Fruit fly (Drosophila melanogaster): ENCODE results near the gene alt.

Gene alt

dm6 chr3R:17703691-17704537, 21.6 kb upstream of the alt start (continued):
- TF ChIP-seq Vsx1 (GFP tag; optimal IDR thresholded peaks at IDR 0.05) (peak; percentile 98), crc (GFP tag; optimal IDR thresholded peaks at IDR 0.05) (peak; percentile 99), Chrac-16 (GFP tag; optimal IDR thresholded peaks at IDR 0.05) (peak; percentile 99), Hr3 (GFP tag; optimal IDR thresholded peaks at IDR 0.05) (peak; percentile 99), zf30C (GFP tag; optimal IDR thresholded peaks at IDR 0.05) (peak; percentile 89), Doc3 (GFP tag; IDR thresholded peaks at IDR 0.05; ENCODE audit: partially characterized antibody) (no peak), CG3163 (GFP tag; optimal IDR thresholded peaks at IDR 0.05) (peak; percentile 93), CG11398 (GFP tag; optimal IDR thresholded peaks at IDR 0.05) (peak; percentile 98), Hmx (GFP tag; optimal IDR thresholded peaks at IDR 0.05) (peak; percentile 94), sens-2 (GFP tag; IDR thresholded peaks at IDR 0.05) (peak; percentile 98), CG33213 (GFP tag; optimal IDR thresholded peaks at IDR 0.05) (peak; percentile 99), vvl (GFP tag; IDR thresholded peaks at IDR 0.05) (peak; percentile 99), esg (GFP tag; conservative IDR thresholded peaks at IDR 0.05) (peak; percentile 99), row (GFP tag; IDR thresholded peaks at IDR 0.05) (peak; percentile 99), ken (GFP tag; IDR thresholded peaks at IDR 0.05) (peak; percentile 99), CG1024 (GFP tag; IDR thresholded peaks at IDR 0.05) (peak; percentile 97), CG18262 (tag; optimal IDR thresholded peaks at IDR 0.05) (peak; percentile 99), lilli (GFP tag; optimal IDR thresholded peaks at IDR 0.05) (peak; percentile 99), Sox102F (GFP tag; optimal IDR thresholded peaks at IDR 0.05) (peak; percentile 99), Hr39 (optimal IDR thresholded peaks at IDR 0.05) (no peak), CG9215 (GFP tag; IDR thresholded peaks at IDR 0.05) (peak; percentile 97), Med (GFP tag) (peak; percentile 100), CG4328 (GFP tag; optimal IDR thresholded peaks at IDR 0.05) (peak; percentile 86), ab (GFP tag; optimal IDR thresholded peaks at IDR 0.05) (peak; percentile 99), CG4820 (GFP tag; optimal IDR thresholded peaks at IDR 0.05) (peak; percentile 98), Mad (GFP tag; optimal IDR thresholded peaks at IDR 0.05) (peak; percentile 99), schlank (tag; optimal IDR thresholded peaks at IDR 0.05) (peak; percentile 97), CG17802 (tag; optimal IDR thresholded peaks at IDR 0.05) (peak; percentile 93), CG13624 (GFP tag; optimal IDR thresholded peaks at IDR 0.05) (peak; percentile 99), dimm (GFP tag; IDR thresholded peaks at IDR 0.05) (peak; percentile 98), CG8359 (GFP tag; optimal IDR thresholded peaks at IDR 0.05; ENCODE audit: borderline replicate concordance) (peak; percentile 94), mirr (GFP tag; optimal IDR thresholded peaks at IDR 0.05) (peak; percentile 68), ewg (GFP tag; optimal IDR thresholded peaks at IDR 0.05) (peak; percentile 98), maf-S (GFP tag; optimal IDR thresholded peaks at IDR 0.05) (peak; percentile 99), pros (GFP tag; optimal IDR thresholded peaks at IDR 0.05) (peak; percentile 23), CG5953 (GFP tag; IDR thresholded peaks at IDR 0.05) (peak; percentile 98), CG6654 (GFP tag; optimal IDR thresholded peaks at IDR 0.05) (peak; percentile 94), onecut (GFP tag; IDR thresholded peaks at IDR 0.05) (peak; percentile 97), CG4707 (GFP tag; optimal IDR thresholded peaks at IDR 0.05) (peak; percentile 95), CG18599 (GFP tag; optimal IDR thresholded peaks at IDR 0.05) (peak; percentile 99), psq (GFP tag; optimal IDR thresholded peaks at IDR 0.05) (peak; percentile 96), Atf3 (GFP tag; optimal IDR thresholded peaks at IDR 0.05) (peak; percentile 99), Tbp (GFP tag; optimal IDR thresholded peaks at IDR 0.05) (no peak), sd (tag; optimal IDR thresholded peaks at IDR 0.05) (peak; percentile 95), dysf (GFP tag; IDR thresholded peaks at IDR 0.05) (peak; percentile 99), zfh1 (GFP tag; IDR thresholded peaks at IDR 0.05) (peak; percentile 99), ara (GFP tag; IDR thresholded peaks at IDR 0.05) (peak; percentile 99), CG12391 (tag; optimal IDR thresholded peaks at IDR 0.05) (peak; percentile 99), Nf-YC (tag; optimal IDR thresholded peaks at IDR 0.05) (peak; percentile 86), C15 (GFP tag; IDR thresholded peaks at IDR 0.05) (peak; percentile 97)
